Worm (Caenorhabditis elegans) whole organism, L4 larva: ENCODE measurements around the gene T07C4.12.

Source experiments
- lin-15B ChIP-seq: fragments of 150-350 bp; sonication (generic microtip); optimal IDR thresholded peaks from 3 replicates; lab custom pipeline; 2014; ENCODE audit warnings: missing biosample characterization, missing genetic modification characterization
- php-3 ChIP-seq: fragments of 200-800 bp; sonication (Bioruptor generic); IDR thresholded peaks from 2 replicates; pipeline ENCODE4 v1.3.6; 2022; ENCODE audit warnings: missing genetic modification reagents, missing genetic modification characterization, missing compliant biosample characterization
- skn-1 ChIP-seq: fragments of 150-350 bp; optimal IDR thresholded peaks from 2 replicates; lab custom pipeline; 2014; ENCODE audit warnings: missing biosample characterization, missing genetic modification characterization

- TF ChIP-seq lin-15B (no peak), skn-1 (tag; lab: Kevin White, UChicago) (no peak), php-3 (no peak)
Measured at ce11 chrIII:10318062-10318609, 14.3 kb downstream of the T07C4.12 start, which contains the start of the genes unc-50 and ostf-4.
